Fruit fly (Drosophila melanogaster) Kc167 (cell line): Measurements from ENCODE around the gene CG13731.

Source experiments
- Myc ChIP-seq: fragments of >200 bp; optimal IDR thresholded peaks from 2 replicates; lab custom pipeline; 2017; ENCODE audit warnings: missing external identifiers
- psq ChIP-seq: fragments of >200 bp; optimal IDR thresholded peaks from 2 replicates; lab custom pipeline; 2017; ENCODE audit warnings: missing external identifiers

DNA sequence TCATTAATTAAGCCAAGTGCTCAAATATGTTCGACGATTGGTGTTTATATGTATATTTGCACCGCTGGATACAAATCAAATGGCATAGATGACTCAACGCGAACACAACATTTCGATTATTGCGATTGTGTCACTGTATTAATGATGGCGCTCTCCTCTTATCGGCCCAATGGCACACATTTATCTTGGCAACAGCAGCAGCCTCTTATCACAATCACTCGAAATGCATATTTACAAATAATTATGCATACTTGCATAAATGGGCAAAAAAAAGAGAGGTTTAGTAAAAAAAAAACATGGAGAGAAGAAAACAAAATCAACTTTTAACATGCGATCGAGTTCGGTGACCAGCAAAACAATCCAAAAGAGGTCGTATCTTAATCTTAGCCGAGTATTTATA lies 22.5 kb upstream of the CG13731 start:
- no peak for TF ChIP-seq psq
- TF ChIP-seq Myc, result no peak
